Worm (Caenorhabditis elegans): ENCODE results near the gene col-144.

Gene col-144

DNA sequence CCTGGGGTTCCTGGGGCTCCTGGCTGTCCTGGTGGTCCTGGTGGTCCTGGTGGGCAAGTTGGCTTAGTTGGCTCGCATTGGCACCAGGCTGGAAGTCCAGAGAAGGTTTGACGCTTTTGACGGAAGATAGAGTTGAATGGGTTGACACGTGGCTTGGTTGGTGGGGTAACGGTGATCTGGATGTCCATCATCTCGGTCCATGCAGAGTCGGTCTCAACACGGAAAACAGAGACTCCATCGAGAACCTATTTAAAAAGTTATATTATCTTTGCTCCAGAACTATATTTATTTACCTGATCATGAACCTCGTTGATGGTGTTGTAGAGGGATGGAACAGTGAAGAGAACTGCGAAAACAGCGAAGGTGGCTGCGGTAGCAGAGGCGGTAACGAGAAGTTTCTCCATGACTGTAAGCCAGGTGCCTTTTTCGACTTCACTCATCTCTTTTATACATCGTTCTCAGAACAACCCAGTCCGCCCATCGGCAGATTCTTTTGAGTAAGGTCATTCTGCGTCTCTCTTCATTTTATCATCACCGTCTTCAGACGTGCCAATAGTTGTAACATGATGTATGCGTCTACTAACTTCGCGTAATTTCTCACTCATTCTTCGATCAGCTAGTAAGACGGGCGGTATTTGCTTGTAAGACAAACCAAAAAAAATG, at the start of gene col-144:
col-144 (minus strand) TSS at position 419 of the 663 bp plus-strand sequence.
- peak; percentile 57 for TF ChIP-seq nhr-43 (tag; optimal IDR thresholded peaks at IDR 0.05; ENCODE audit: poor library complexity, severe bottlenecking)
- no peak for TF ChIP-seq nhr-67 (tag; optimal IDR thresholded peaks at IDR 0.05)
- TF ChIP-seq lsy-12 (tag; optimal IDR thresholded peaks at IDR 0.05): no peak
- TF ChIP-seq ama-1 (optimal IDR thresholded peaks at IDR 0.05): peak; percentile 73
- TF ChIP-seq nhr-25 (tag; optimal IDR thresholded peaks at IDR 0.05): peak; percentile 70
- TF ChIP-seq elt-3 (tag; optimal IDR thresholded peaks at IDR 0.05): peak in 1 of 3 experiments; percentile 12
- peak; percentile 17 for TF ChIP-seq nfya-1 (tag; optimal IDR thresholded peaks at IDR 0.05; ENCODE audit: insufficient read depth)
- no peak for TF ChIP-seq jun-1 (tag; optimal IDR thresholded peaks at IDR 0.05)

DNA sequence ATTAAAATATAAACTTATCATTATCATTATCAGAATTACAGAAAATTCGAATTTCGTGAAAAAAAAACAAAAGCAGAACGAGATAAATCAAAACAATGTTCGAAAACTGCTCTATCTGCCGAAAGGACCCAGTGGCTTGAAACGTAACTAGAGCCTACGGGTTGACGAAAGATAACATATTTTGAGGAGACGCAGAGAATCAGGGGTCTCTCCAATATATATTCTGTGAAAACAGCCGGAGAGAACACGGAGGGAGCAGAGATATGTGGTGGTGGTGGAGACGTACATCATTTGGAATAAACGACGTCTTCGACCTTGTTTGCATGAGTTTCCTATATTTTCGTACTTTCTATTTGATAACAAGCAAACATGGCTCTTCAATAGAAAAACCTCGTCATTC, 48.4 kb upstream of the col-144 start:
- TF ChIP-seq ama-1 (optimal IDR thresholded peaks at IDR 0.05) (no peak), nhr-76 (tag; optimal IDR thresholded peaks at IDR 0.05) (no peak), hmg-11 (tag; optimal IDR thresholded peaks at IDR 0.05) (peak; percentile 47), nfya-1 (tag; optimal IDR thresholded peaks at IDR 0.05; ENCODE audit: insufficient read depth) (peak; percentile 27), aly-2 (tag; optimal IDR thresholded peaks at IDR 0.05) (no peak)

DNA sequence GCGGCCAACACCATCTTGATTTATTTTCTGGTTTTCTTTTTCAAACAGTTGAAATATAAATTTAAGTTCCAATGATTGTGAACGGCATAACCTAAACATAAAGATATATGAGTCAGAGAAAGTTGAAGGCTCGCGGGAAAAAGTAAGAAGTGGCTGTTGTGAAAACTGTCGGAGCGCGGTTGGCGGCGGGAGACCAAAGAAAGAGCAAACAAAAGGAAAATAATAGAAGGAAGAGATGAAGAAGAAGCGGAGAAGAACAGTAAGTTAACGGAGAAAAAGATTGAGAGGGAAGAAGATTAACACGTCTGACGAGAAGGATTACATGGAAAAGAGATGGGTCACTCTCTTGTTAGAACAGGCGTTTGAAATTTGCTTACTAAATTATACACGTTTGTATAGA, 46.9 kb upstream of the col-144 start, which contains the start of gene inx-10:
inx-10 (minus strand) TSS at position 101 of the 400 bp plus-strand sequence.
- no peak for TF ChIP-seq tbx-2 (tag; optimal IDR thresholded peaks at IDR 0.05)
- peak; percentile 59 for TF ChIP-seq pha-4 (tag; optimal IDR thresholded peaks at IDR 0.05)

DNA sequence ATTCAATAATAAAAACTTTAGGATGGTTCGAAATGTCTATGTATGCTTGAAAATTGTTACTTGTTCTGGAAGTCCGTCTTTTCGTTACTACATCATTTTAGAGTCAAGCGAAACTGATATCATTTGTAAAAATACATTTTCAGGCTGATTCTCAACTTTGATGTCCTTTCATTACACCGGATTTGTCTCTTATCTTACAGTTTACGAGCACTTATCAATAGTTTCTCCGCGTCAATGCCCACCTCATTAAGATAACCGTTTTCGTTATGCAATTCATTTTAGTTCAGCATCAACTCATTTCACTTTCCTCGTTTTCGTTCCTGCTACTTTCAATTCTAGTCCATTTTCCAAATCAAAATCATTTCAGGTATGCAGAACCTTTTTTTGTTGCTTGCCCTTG, 42.3 kb upstream of the col-144 start, which contains the start of gene asp-2:
asp-2 (plus strand) TSS at position 368 of the 400 bp plus-strand sequence.
- TF ChIP-seq unc-39 (tag; optimal IDR thresholded peaks at IDR 0.05): no peak
- TF ChIP-seq lin-15B (tag; optimal IDR thresholded peaks at IDR 0.05): no peak
- TF ChIP-seq elt-2 (tag; optimal IDR thresholded peaks at IDR 0.05): peak; percentile 91
- TF ChIP-seq nhr-237 (tag; optimal IDR thresholded peaks at IDR 0.05): no peak
- peak; percentile 89 for TF ChIP-seq pqm-1 (tag; optimal IDR thresholded peaks at IDR 0.05)
- no peak for TF ChIP-seq elt-3 (tag; optimal IDR thresholded peaks at IDR 0.05)
- no peak for TF ChIP-seq fkh-10 (GFP tag; optimal IDR thresholded peaks at IDR 0.05)

DNA sequence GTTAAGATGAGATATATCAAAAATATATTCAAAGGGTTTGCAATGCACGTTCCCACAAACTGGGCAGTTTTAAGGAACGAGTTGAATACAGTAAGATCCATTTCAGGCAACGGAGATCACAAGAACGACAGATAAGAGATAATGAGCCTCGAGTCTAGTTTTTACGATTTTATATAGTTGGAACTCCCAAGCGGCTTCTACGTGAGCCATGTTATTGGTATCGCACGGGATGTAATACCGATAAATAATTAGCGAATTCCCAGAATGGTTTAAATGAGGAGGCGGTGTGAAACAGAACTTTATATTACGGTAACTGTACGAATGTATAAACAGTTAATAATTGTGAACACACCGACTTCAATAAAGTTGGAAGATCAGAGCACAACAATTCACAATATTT, 38.4 kb upstream of the col-144 start, which contains the start of gene str-177:
str-177 (minus strand) TSS at position 101 of the 400 bp plus-strand sequence.
- TF ChIP-seq ceh-16 (tag; optimal IDR thresholded peaks at IDR 0.05): no peak
- no peak for TF ChIP-seq mml-1 (tag; optimal IDR thresholded peaks at IDR 0.05)
- no peak for TF ChIP-seq lin-39 (tag; optimal IDR thresholded peaks at IDR 0.05)
- no peak for TF ChIP-seq ceh-82 (tag; optimal IDR thresholded peaks at IDR 0.05)
- no peak for TF ChIP-seq unc-39 (tag; optimal IDR thresholded peaks at IDR 0.05)
- no peak for TF ChIP-seq zag-1 (tag; optimal IDR thresholded peaks at IDR 0.05)
- no peak for TF ChIP-seq fos-1 (tag; optimal IDR thresholded peaks at IDR 0.05)
- no peak for TF ChIP-seq pha-4 (tag; optimal IDR thresholded peaks at IDR 0.05)
- TF ChIP-seq ztf-11 (tag; optimal IDR thresholded peaks at IDR 0.05): no peak
- no peak for TF ChIP-seq nhr-77 (tag; optimal IDR thresholded peaks at IDR 0.05)
- TF ChIP-seq jun-1 (tag; optimal IDR thresholded peaks at IDR 0.05): no peak
- no peak for TF ChIP-seq ceh-9 (tag; optimal IDR thresholded peaks at IDR 0.05)
- TF ChIP-seq lin-15B (tag; optimal IDR thresholded peaks at IDR 0.05): no peak
- no peak for TF ChIP-seq aly-2 (tag; optimal IDR thresholded peaks at IDR 0.05)

ce11 chrV:9197121-9197520, 36.7 kb upstream of the col-144 start, which contains the start of gene C24B5.4:
TSS of gene C24B5.4 (minus strand) at chrV:9197326.
- TF ChIP-seq nhr-23 (tag; optimal IDR thresholded peaks at IDR 0.05) (no peak), elt-2 (tag; optimal IDR thresholded peaks at IDR 0.05) (peak; percentile 6)

DNA sequence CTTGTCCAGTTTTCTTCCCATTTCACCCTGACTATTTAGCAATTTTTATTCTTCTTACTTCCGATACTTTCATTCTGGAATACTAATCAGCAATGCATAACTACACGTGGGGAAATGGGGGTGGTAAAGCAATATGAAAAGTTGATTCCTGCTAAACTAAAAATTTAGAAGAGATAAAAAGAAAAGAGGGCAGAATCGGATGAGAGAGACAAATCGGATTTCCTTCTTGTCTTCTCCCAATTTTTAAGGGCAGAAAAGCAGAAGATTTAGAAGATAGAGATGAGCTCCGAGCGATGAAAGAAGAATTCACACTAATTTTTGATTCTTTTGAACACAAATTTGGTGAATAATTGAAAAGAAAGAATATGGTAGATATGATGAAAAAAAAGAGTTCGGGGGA, 33.6 kb upstream of the col-144 start:
- no peak for TF ChIP-seq lsy-12 (tag; optimal IDR thresholded peaks at IDR 0.05)
- peak; percentile 17 for TF ChIP-seq fkh-10 (GFP tag; optimal IDR thresholded peaks at IDR 0.05)

Measured in whole organism, L3 larva.